Worm (Caenorhabditis elegans): Measurements from ENCODE around the gene srw-21.
A peak's percentile ranks its signal among the peaks of the same experiment; 100 is the strongest.

The srw-21 gene

DNA sequence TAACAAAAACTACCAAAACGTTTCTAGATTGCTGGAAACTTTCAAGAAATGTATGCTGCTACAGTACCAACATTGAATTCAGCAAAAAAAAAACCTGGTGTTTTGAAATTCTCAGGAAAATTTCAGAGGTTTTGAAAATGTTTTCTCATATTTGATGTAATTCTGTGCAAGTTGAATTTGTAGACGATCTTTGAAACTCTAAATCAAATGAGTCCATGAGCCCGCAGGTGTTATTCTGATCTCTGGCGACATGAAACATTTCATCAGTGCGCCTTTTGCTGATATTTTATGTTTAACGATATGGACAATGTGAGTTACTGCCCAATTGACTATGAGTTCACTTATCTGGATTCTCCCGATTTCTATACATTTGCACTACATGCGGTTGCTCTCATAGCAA lies 5.8 kb downstream of the srw-21 start, which contains the start of gene srh-218:
TSS of gene srh-218 (plus strand) at position 301 of the 400 bp plus-strand sequence.
- TF ChIP-seq mbf-1 (tag; optimal IDR thresholded peaks at IDR 0.05) (no peak), C34F6.9 (tag; optimal IDR thresholded peaks at IDR 0.05) (no peak), lin-11 (tag; optimal IDR thresholded peaks at IDR 0.05) (no peak), nhr-129 (tag; optimal IDR thresholded peaks at IDR 0.05) (no peak), F13H6.1 (tag; optimal IDR thresholded peaks at IDR 0.05) (no peak), ZK546.5 (tag; optimal IDR thresholded peaks at IDR 0.05) (no peak), peb-1 (tag; optimal IDR thresholded peaks at IDR 0.05) (no peak), ceh-82 (tag; optimal IDR thresholded peaks at IDR 0.05) (no peak), egl-27 (tag; optimal IDR thresholded peaks at IDR 0.05) (no peak)

DNA sequence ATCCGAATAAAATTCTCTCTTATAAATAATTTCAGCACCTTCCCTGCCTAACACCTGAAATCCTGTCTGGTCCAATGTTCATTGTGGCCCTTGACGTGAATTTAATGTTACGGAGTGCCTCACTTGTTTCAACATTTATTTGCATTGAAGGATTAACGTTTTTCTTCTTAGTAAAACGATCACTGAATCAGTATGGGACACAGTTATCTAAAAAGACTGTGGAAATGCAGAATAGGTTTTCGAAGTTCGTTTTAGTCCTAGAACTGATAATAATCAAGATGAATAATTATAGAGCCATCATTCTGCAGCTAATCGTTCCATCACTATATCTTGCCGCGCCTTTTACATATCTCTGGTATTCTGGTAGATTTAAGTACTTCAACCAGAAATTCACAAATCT lies 7.3 kb downstream of the srw-21 start, which contains the start of gene srh-219:
TSS of gene srh-219 (plus strand) at position 301 of the 400 bp plus-strand sequence.
- TF ChIP-seq unc-39 (tag; optimal IDR thresholded peaks at IDR 0.05) (no peak), blmp-1 (tag; optimal IDR thresholded peaks at IDR 0.05; ENCODE audit: insufficient read depth) (no peak), fos-1 (tag; optimal IDR thresholded peaks at IDR 0.05) (no peak), nhr-6 (tag; optimal IDR thresholded peaks at IDR 0.05) (no peak), nhr-25 (tag; optimal IDR thresholded peaks at IDR 0.05) (no peak), ztf-1 (GFP tag; conservative IDR thresholded peaks at IDR 0.05) (no peak), C34F6.9 (tag; optimal IDR thresholded peaks at IDR 0.05) (no peak), sem-4 (tag; optimal IDR thresholded peaks at IDR 0.05) (no peak), snpc-4 (tag; optimal IDR thresholded peaks at IDR 0.05) (no peak), ceh-82 (tag; optimal IDR thresholded peaks at IDR 0.05) (no peak), lsy-2 (tag; optimal IDR thresholded peaks at IDR 0.05) (no peak), skn-1 (tag; optimal IDR thresholded peaks at IDR 0.05) (no peak), nhr-10 (tag; optimal IDR thresholded peaks at IDR 0.05) (no peak), ceh-16 (tag; optimal IDR thresholded peaks at IDR 0.05) (no peak), mdl-1 (tag; optimal IDR thresholded peaks at IDR 0.05) (no peak), nhr-129 (tag; optimal IDR thresholded peaks at IDR 0.05) (no peak), nhr-237 (tag; optimal IDR thresholded peaks at IDR 0.05) (no peak), egl-27 (tag; optimal IDR thresholded peaks at IDR 0.05) (no peak)

- no peak for TF ChIP-seq unc-39 (tag; optimal IDR thresholded peaks at IDR 0.05)
- no peak for TF ChIP-seq nhr-12 (tag; optimal IDR thresholded peaks at IDR 0.05)
- peak; percentile 68 for TF ChIP-seq gmeb-1 (tag; optimal IDR thresholded peaks at IDR 0.05)
- no peak for TF ChIP-seq dmd-4 (tag; optimal IDR thresholded peaks at IDR 0.05)
- peak; percentile 90 for TF ChIP-seq fos-1 (tag; optimal IDR thresholded peaks at IDR 0.05)
- TF ChIP-seq sma-9 (GFP tag; optimal IDR thresholded peaks at IDR 0.05), result peak; percentile 72
- no peak for TF ChIP-seq sma-9 (tag; optimal IDR thresholded peaks at IDR 0.05)
- peak; percentile 42 for TF ChIP-seq crh-2 (tag; optimal IDR thresholded peaks at IDR 0.05)
- peak; percentile 52 for TF ChIP-seq nhr-129 (tag; optimal IDR thresholded peaks at IDR 0.05)
- no peak for TF ChIP-seq elt-1 (tag; optimal IDR thresholded peaks at IDR 0.05)
- TF ChIP-seq sma-3 (GFP tag; optimal IDR thresholded peaks at IDR 0.05), result no peak
- TF ChIP-seq egl-27 (tag; optimal IDR thresholded peaks at IDR 0.05), result peak; percentile 22
- TF ChIP-seq aly-2 (tag; optimal IDR thresholded peaks at IDR 0.05), result no peak
- no peak for TF ChIP-seq elt-3 (tag; optimal IDR thresholded peaks at IDR 0.05)
- TF ChIP-seq R02D3.7 (tag; optimal IDR thresholded peaks at IDR 0.05), result no peak
- no peak for TF ChIP-seq ceh-16 (tag; optimal IDR thresholded peaks at IDR 0.05)
- no peak for TF ChIP-seq lsy-2 (tag; optimal IDR thresholded peaks at IDR 0.05)
- no peak for TF ChIP-seq lin-13 (GFP tag; optimal IDR thresholded peaks at IDR 0.05)
- no peak for TF ChIP-seq snpc-4 (tag; optimal IDR thresholded peaks at IDR 0.05)
- peak; percentile 17 for TF ChIP-seq skn-1 (tag; optimal IDR thresholded peaks at IDR 0.05)
- TF ChIP-seq Y55F3AM.14 (GFP tag; optimal IDR thresholded peaks at IDR 0.05), result no peak
- TF ChIP-seq ztf-11 (tag; optimal IDR thresholded peaks at IDR 0.05), result no peak
- peak; percentile 82 for TF ChIP-seq F13H6.1 (tag; optimal IDR thresholded peaks at IDR 0.05)
- no peak for TF ChIP-seq ZK546.5 (tag; optimal IDR thresholded peaks at IDR 0.05)
Observed at ce11 chrV:15497731-15498130, 9.9 kb downstream of the srw-21 start.

- no peak for TF ChIP-seq nhr-25 (tag; optimal IDR thresholded peaks at IDR 0.05)
- no peak for TF ChIP-seq dmd-4 (tag; optimal IDR thresholded peaks at IDR 0.05)
- TF ChIP-seq ztf-4 (tag; optimal IDR thresholded peaks at IDR 0.05), result no peak
- TF ChIP-seq nhr-237 (tag; optimal IDR thresholded peaks at IDR 0.05), result no peak
- TF ChIP-seq nhr-6 (tag; optimal IDR thresholded peaks at IDR 0.05), result no peak
- TF ChIP-seq ztf-1 (GFP tag; conservative IDR thresholded peaks at IDR 0.05), result no peak
- no peak for TF ChIP-seq lin-13 (GFP tag; optimal IDR thresholded peaks at IDR 0.05)
- TF ChIP-seq ZK546.5 (tag; optimal IDR thresholded peaks at IDR 0.05), result no peak
- TF ChIP-seq R02D3.7 (tag; optimal IDR thresholded peaks at IDR 0.05), result no peak
- TF ChIP-seq nhr-21 (tag; optimal IDR thresholded peaks at IDR 0.05), result no peak
- TF ChIP-seq sma-3 (GFP tag; optimal IDR thresholded peaks at IDR 0.05), result no peak
Observed at ce11 chrV:15498434-15498833, 10.6 kb downstream of the srw-21 start, which contains the start of gene C06B8.7. Gene C06B8.7, plus strand, starts transcription at chrV:15498734.
